Worm (Caenorhabditis elegans) whole organism, L1 larva: ENCODE data around the gene F46B6.9.

Experiments
- C04F5.9 ChIP-seq: sonication (generic microtip); optimal IDR thresholded peaks from 2 replicates; lab custom pipeline; 2016; ENCODE audit warnings: missing genetic modification characterization, missing compliant biosample characterization
- aha-1 ChIP-seq: fragments of 150-350 bp; optimal IDR thresholded peaks from 2 replicates; lab custom pipeline; 2014; ENCODE audit warnings: missing biosample characterization, missing genetic modification characterization
- alr-1 ChIP-seq: fragments of 200-800 bp; sonication (Bioruptor generic); optimal IDR thresholded peaks from 2 replicates; lab custom pipeline; 2018; ENCODE audit warnings: borderline replicate concordance, mild to moderate bottlenecking, missing genetic modification characterization, missing compliant biosample characterization
- aly-2 ChIP-seq: fragments of 150-350 bp; optimal IDR thresholded peaks from 2 replicates; lab custom pipeline; 2014; ENCODE audit warnings: missing biosample characterization, missing genetic modification characterization
- ama-1 ChIP-seq: fragments of 150-350 bp; optimal IDR thresholded peaks from 2 replicates; lab custom pipeline; 2014
- blmp-1 ChIP-seq: fragments of 150-350 bp; optimal IDR thresholded peaks from 2 replicates; lab custom pipeline; 2014; ENCODE audit warnings: missing biosample characterization, missing genetic modification characterization
- ceh-63 ChIP-seq: fragments of 200-800 bp; sonication (Bioruptor generic); optimal IDR thresholded peaks from 2 replicates; lab custom pipeline; 2018; ENCODE audit warnings: mild to moderate bottlenecking, missing genetic modification characterization, missing compliant biosample characterization
- ceh-8 ChIP-seq: fragments of 200-800 bp; sonication (Bioruptor generic); optimal IDR thresholded peaks from 2 replicates; lab custom pipeline; 2018; ENCODE audit warnings: mild to moderate bottlenecking, missing genetic modification characterization, moderate library complexity, missing compliant biosample characterization
- ceh-90 ChIP-seq: sonication (generic microtip); optimal IDR thresholded peaks from 2 replicates; lab custom pipeline; 2016; ENCODE audit warnings: missing genetic modification characterization, missing compliant biosample characterization
- dsc-1 ChIP-seq: sonication (generic microtip); optimal IDR thresholded peaks from 2 replicates; lab custom pipeline; 2016; ENCODE audit warnings: mild to moderate bottlenecking, missing genetic modification characterization, missing compliant biosample characterization
- efl-1 ChIP-seq, 4 experiments: fragments of 150-350 bp; optimal IDR thresholded peaks in 3 of 4; peaks in 1 of 4; 1 replicate in 1 of 4; 2 replicates in 3 of 4; lab custom pipeline; 2014; ENCODE audit warnings: missing biosample characterization in 2 of 4, missing genetic modification characterization in 2 of 4, missing genetic modification reagents in 2 of 4
- elt-2 ChIP-seq: sonication (generic microtip); optimal IDR thresholded peaks from 2 replicates; lab custom pipeline; 2016; ENCODE audit warnings: missing genetic modification characterization, mild to moderate bottlenecking, inconsistent platforms, missing compliant biosample characterization, missing genetic modification reagents
- elt-3 ChIP-seq, 6 experiments: fragments of 150-350 bp in 1 of 6; sonication (generic microtip); optimal IDR thresholded peaks; 2 replicates each; lab custom pipeline; 2017 to 2018; ENCODE audit warnings: missing biosample characterization in 6 of 6, missing genetic modification characterization in 6 of 6, inconsistent platforms in 1 of 6
- fkh-4 ChIP-seq: sonication (generic microtip); optimal IDR thresholded peaks from 2 replicates; lab custom pipeline; 2016; ENCODE audit warnings: missing compliant biosample characterization, missing genetic modification characterization, borderline replicate concordance
- fkh-8 ChIP-seq: sonication (generic microtip); optimal IDR thresholded peaks from 2 replicates; lab custom pipeline; 2016; ENCODE audit warnings: mild to moderate bottlenecking, missing genetic modification characterization, missing compliant biosample characterization
- isw-1 ChIP-seq: fragments of 200-800 bp; sonication (Bioruptor generic); IDR thresholded peaks from 2 replicates; pipeline ENCODE4 v1.3.6; 2022; ENCODE audit warnings: missing genetic modification characterization, missing compliant biosample characterization
- jun-1 ChIP-seq: fragments of 150-350 bp; optimal IDR thresholded peaks from 2 replicates; lab custom pipeline; 2014; ENCODE audit warnings: missing biosample characterization, missing genetic modification reagents, missing genetic modification characterization
- lin-14 ChIP-seq: fragments of 200-800 bp; sonication (Bioruptor generic); optimal IDR thresholded peaks from 2 replicates; lab custom pipeline; 2018; ENCODE audit warnings: mild to moderate bottlenecking, missing genetic modification characterization, moderate library complexity, missing compliant biosample characterization
- lin-15B ChIP-seq: fragments of 150-350 bp; sonication (generic microtip); optimal IDR thresholded peaks from 3 replicates; lab custom pipeline; 2014; ENCODE audit warnings: missing biosample characterization, missing genetic modification characterization
- lin-35 ChIP-seq, 2 experiments: fragments of 150-350 bp; optimal IDR thresholded peaks; 2 replicates each; lab custom pipeline; 2014; ENCODE audit warnings: missing biosample characterization in 2 of 2, missing genetic modification characterization in 2 of 2, missing genetic modification reagents in 2 of 2
- mab-9 ChIP-seq: fragments of 200-800 bp; sonication (Bioruptor generic); IDR thresholded peaks from 2 replicates; pipeline ENCODE4 v1.3.6; 2022; ENCODE audit warnings: missing genetic modification reagents, missing genetic modification characterization, missing compliant biosample characterization
- mdl-1 ChIP-seq, 2 experiments: fragments of 150-350 bp; optimal IDR thresholded peaks; 2 replicates each; lab custom pipeline; 2014 to 2017; ENCODE audit warnings: missing biosample characterization in 2 of 2, missing genetic modification characterization in 2 of 2, inconsistent platforms in 1 of 2
- mef-2 ChIP-seq: fragments of 150-350 bp; optimal IDR thresholded peaks from 2 replicates; lab custom pipeline; 2014; ENCODE audit warnings: missing biosample characterization, missing genetic modification characterization
- nhr-11 ChIP-seq: fragments of 150-350 bp; optimal IDR thresholded peaks from 2 replicates; lab custom pipeline; 2014; ENCODE audit warnings: missing biosample characterization, missing genetic modification characterization
- nhr-20 ChIP-seq: sonication (generic microtip); optimal IDR thresholded peaks from 2 replicates; lab custom pipeline; 2016; ENCODE audit warnings: mild to moderate bottlenecking, missing genetic modification characterization, missing compliant biosample characterization
- nhr-237 ChIP-seq: fragments of 150-350 bp; optimal IDR thresholded peaks from 2 replicates; lab custom pipeline; 2014; ENCODE audit warnings: missing biosample characterization, missing genetic modification characterization
- nhr-28 ChIP-seq: fragments of 150-350 bp; optimal IDR thresholded peaks from 2 replicates; lab custom pipeline; 2014; ENCODE audit warnings: missing biosample characterization, missing genetic modification characterization
- nhr-71 ChIP-seq: sonication (generic microtip); optimal IDR thresholded peaks from 2 replicates; lab custom pipeline; 2016; ENCODE audit warnings: mild to moderate bottlenecking, missing genetic modification characterization, moderate library complexity, missing compliant biosample characterization
- nhr-76 ChIP-seq: sonication (generic microtip); optimal IDR thresholded peaks from 2 replicates; lab custom pipeline; 2017; ENCODE audit warnings: missing biosample characterization, missing genetic modification characterization
- nhr-84 ChIP-seq: sonication (generic microtip); optimal IDR thresholded peaks from 2 replicates; lab custom pipeline; 2017; ENCODE audit warnings: missing biosample characterization, missing genetic modification characterization
- pag-3 ChIP-seq: sonication (generic microtip); optimal IDR thresholded peaks from 2 replicates; lab custom pipeline; 2017; ENCODE audit warnings: missing genetic modification characterization, mild to moderate bottlenecking, missing compliant biosample characterization, antibody characterized with exemption, borderline replicate concordance; ENCODE audit not compliant: insufficient read depth
- pax-3 ChIP-seq: fragments of 200-800 bp; sonication (Bioruptor generic); optimal IDR thresholded peaks from 2 replicates; lab custom pipeline; 2018; ENCODE audit warnings: mild to moderate bottlenecking, missing genetic modification characterization, moderate library complexity, missing compliant biosample characterization
- snu-23 ChIP-seq: sonication (generic microtip); optimal IDR thresholded peaks from 2 replicates; lab custom pipeline; 2016; ENCODE audit warnings: missing genetic modification characterization, missing compliant biosample characterization
- tbx-2 ChIP-seq: sonication (generic microtip); optimal IDR thresholded peaks from 2 replicates; lab custom pipeline; 2016; ENCODE audit warnings: missing genetic modification characterization, missing compliant biosample characterization
- tlp-1 ChIP-seq: fragments of 150-350 bp; optimal IDR thresholded peaks from 2 replicates; lab custom pipeline; 2014; ENCODE audit warnings: missing biosample characterization, missing genetic modification characterization
- unc-130 ChIP-seq: fragments of 150-350 bp; optimal IDR thresholded peaks from 2 replicates; lab custom pipeline; 2017; ENCODE audit warnings: missing biosample characterization, missing genetic modification characterization, inconsistent platforms
- unc-30 ChIP-seq: sonication (generic microtip); optimal IDR thresholded peaks from 2 replicates; lab custom pipeline; 2017; ENCODE audit warnings: missing biosample characterization, missing genetic modification characterization
- unc-62 ChIP-seq: fragments of 150-350 bp; optimal IDR thresholded peaks from 2 replicates; lab custom pipeline; 2014; ENCODE audit warnings: missing biosample characterization, missing genetic modification reagents, missing genetic modification characterization
- unc-86 ChIP-seq: sonication (generic microtip); optimal IDR thresholded peaks from 2 replicates; lab custom pipeline; 2016; ENCODE audit warnings: missing genetic modification characterization, missing compliant biosample characterization
- unc-98 ChIP-seq: fragments of 200-800 bp; sonication (Bioruptor generic); IDR thresholded peaks from 2 replicates; pipeline ENCODE4 v1.3.6; 2022; ENCODE audit warnings: missing genetic modification characterization, missing compliant biosample characterization
- vab-15 ChIP-seq: sonication (generic microtip); optimal IDR thresholded peaks from 2 replicates; lab custom pipeline; 2017; ENCODE audit warnings: missing genotype, mild to moderate bottlenecking, missing genetic modification characterization, missing compliant biosample characterization
- xbp-1 ChIP-seq: sonication (generic microtip); optimal IDR thresholded peaks from 2 replicates; lab custom pipeline; 2016; ENCODE audit warnings: missing genetic modification characterization, missing compliant biosample characterization
- zag-1 ChIP-seq: fragments of 150-350 bp; optimal IDR thresholded peaks from 2 replicates; lab custom pipeline; 2014; ENCODE audit warnings: missing biosample characterization, missing genetic modification characterization
- zip-4 ChIP-seq: fragments of 200-800 bp; sonication (Bioruptor generic); optimal IDR thresholded peaks from 2 replicates; lab custom pipeline; 2018; ENCODE audit warnings: mild to moderate bottlenecking, missing genetic modification characterization, moderate library complexity, missing compliant biosample characterization
- ztf-4 ChIP-seq: fragments of 150-350 bp; optimal IDR thresholded peaks from 2 replicates; lab custom pipeline; 2014; ENCODE audit warnings: missing biosample characterization, missing genetic modification characterization

F46B6.9 gene

ce11 chrV:9779418-9779817 lies 17.2 kb upstream of the F46B6.9 start, which contains the start of gene F46B6.4:
Gene F46B6.4, minus strand, starts transcription at chrV:9779518.
- TF ChIP-seq vab-15 (tag; lab: Kevin White, UChicago) (no peak), lin-35 (GFP tag; optimal IDR thresholded peaks at IDR 0.05; lab: Kevin White, UChicago) (no peak), nhr-20 (no peak), nhr-11 (tag; lab: Kevin White, UChicago) (no peak), C04F5.9 (tag; lab: Kevin White, UChicago) (no peak), unc-62 (no peak), mdl-1 (tag; optimal IDR thresholded peaks at IDR 0.05; lab: Kevin White, UChicago) (no peak), nhr-28 (tag; lab: Kevin White, UChicago) (no peak), ama-1 (no peak), snu-23 (no peak), pax-3 (no peak), dsc-1 (tag; lab: Kevin White, UChicago) (no peak), aly-2 (no peak), lin-14 (GFP tag; lab: Kevin White, UChicago) (no peak), ztf-4 (tag; lab: Kevin White, UChicago) (no peak), tbx-2 (no peak), ceh-8 (GFP tag; lab: Kevin White, UChicago) (no peak)

- TF ChIP-seq elt-3 (tag; optimal IDR thresholded peaks at IDR 0.05; lab: Kevin White, UChicago): no peak
- TF ChIP-seq pag-3 (tag; lab: Kevin White, UChicago): no peak
- no peak for TF ChIP-seq ceh-90
- no peak for TF ChIP-seq C04F5.9 (tag; lab: Kevin White, UChicago)
- no peak for TF ChIP-seq nhr-237 (tag; lab: Kevin White, UChicago)
- no peak for TF ChIP-seq unc-98 (GFP tag; lab: Robert Waterston, UW)
- TF ChIP-seq nhr-71 (tag; lab: Kevin White, UChicago): no peak
These were observed 14.6 kb upstream of the F46B6.9 start for ce11 chrV:9782045-9782444.

- no peak for TF ChIP-seq ceh-63 (GFP tag; lab: Kevin White, UChicago)
- TF ChIP-seq zip-4 (GFP tag; lab: Kevin White, UChicago): no peak
- no peak for TF ChIP-seq dsc-1 (tag; lab: Kevin White, UChicago)
- no peak for TF ChIP-seq tlp-1 (tag; lab: Kevin White, UChicago)
- TF ChIP-seq ztf-4 (tag; lab: Kevin White, UChicago): no peak
- TF ChIP-seq mdl-1 (tag; optimal IDR thresholded peaks at IDR 0.05; lab: Kevin White, UChicago): no peak
- no peak for TF ChIP-seq unc-86
- no peak for TF ChIP-seq aha-1 (tag; lab: Kevin White, UChicago)
- no peak for TF ChIP-seq fkh-8 (tag; lab: Kevin White, UChicago)
- no peak for TF ChIP-seq fkh-4 (tag; lab: Kevin White, UChicago)
- no peak for TF ChIP-seq pag-3 (tag; lab: Kevin White, UChicago)
- TF ChIP-seq unc-98 (GFP tag; lab: Robert Waterston, UW): no peak
- TF ChIP-seq elt-2 (tag; lab: Kevin White, UChicago): no peak
- no peak for TF ChIP-seq nhr-20
- no peak for TF ChIP-seq blmp-1
- no peak for TF ChIP-seq unc-130 (tag; lab: Kevin White, UChicago)
These were observed 13.7 kb upstream of the F46B6.9 start, which contains the start of gene F46B6.5 for ce11 chrV:9782969-9783368. Gene F46B6.5, minus strand, starts transcription at chrV:9783069.

ce11 chrV:9784215-9784614 lies 12.4 kb upstream of the F46B6.9 start:
- TF ChIP-seq lin-14 (GFP tag; lab: Kevin White, UChicago) (no peak), ceh-8 (GFP tag; lab: Kevin White, UChicago) (no peak), C04F5.9 (tag; lab: Kevin White, UChicago) (no peak), elt-2 (tag; lab: Kevin White, UChicago) (no peak), dsc-1 (tag; lab: Kevin White, UChicago) (no peak), alr-1 (tag; lab: Kevin White, UChicago) (no peak), nhr-237 (tag; lab: Kevin White, UChicago) (no peak), lin-15B (tag; lab: Kevin White, UChicago) (no peak), nhr-76 (tag; lab: Kevin White, UChicago) (no peak), unc-30 (tag; lab: Kevin White, UChicago) (no peak), aly-2 (no peak), isw-1 (GFP tag; lab: Robert Waterston, UW) (no peak), nhr-84 (tag; lab: Kevin White, UChicago) (no peak), efl-1 (optimal IDR thresholded peaks at IDR 0.05; lab: Kevin White, UChicago) (no peak), efl-1 (GFP tag; optimal IDR thresholded peaks at IDR 0.05 in 1 of 2; lab: Kevin White, UChicago) (no peak), jun-1 (tag; lab: Kevin White, UChicago) (no peak), mab-9 (GFP tag; lab: Robert Waterston, UW) (no peak), mef-2 (tag; lab: Kevin White, UChicago) (no peak), tlp-1 (tag; lab: Kevin White, UChicago) (no peak), zag-1 (no peak), xbp-1 (tag; lab: Kevin White, UChicago) (no peak)
